Worm (Caenorhabditis elegans): ENCODE data around the gene srz-15.

srz-15 gene

DNA sequence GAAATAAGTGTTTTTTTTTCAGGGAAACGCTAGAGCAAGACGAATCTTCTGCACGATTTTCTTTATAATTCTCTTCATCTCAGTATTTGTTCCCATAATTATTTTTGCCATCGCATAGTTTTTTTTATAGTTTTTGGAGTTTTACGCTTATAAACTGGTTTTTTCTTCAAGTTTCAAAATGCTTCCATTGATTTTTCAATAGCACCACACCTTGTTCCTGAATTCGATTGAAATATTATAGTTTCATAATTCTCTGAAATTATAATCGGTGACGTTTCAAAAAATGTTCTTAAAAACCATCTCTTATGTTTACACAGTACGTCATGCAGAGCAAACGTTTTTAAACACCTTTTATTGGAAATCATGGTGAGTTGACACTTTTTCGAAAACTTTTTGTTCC, 22.4 kb upstream of the srz-15 start, which contains the start of gene K08D8.12:
Gene K08D8.12, plus strand, starts transcription at position 301 of the 400 bp plus-strand sequence.
- TF ChIP-seq nhr-85 (tag): peak; percentile 6
- TF ChIP-seq lsy-2 (tag; optimal IDR thresholded peaks at IDR 0.05): no peak

DNA sequence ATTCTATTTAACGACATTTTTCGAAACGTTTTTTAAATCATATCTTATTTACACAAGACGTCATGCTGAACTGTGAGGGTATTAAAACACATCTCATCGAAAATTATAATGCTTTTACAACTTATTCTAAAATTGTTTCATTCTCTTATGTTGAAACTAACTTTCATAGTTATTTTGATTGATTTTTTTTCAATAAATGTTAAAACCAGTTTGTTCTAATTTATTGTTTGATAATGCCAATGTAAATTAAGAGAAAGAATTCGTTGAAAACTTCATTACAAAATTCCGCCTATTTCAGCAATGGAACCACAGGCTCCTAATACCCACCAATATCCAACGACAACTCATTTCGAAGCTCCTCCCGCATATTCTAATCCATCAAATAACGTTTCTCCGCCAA, 20.6 kb upstream of the srz-15 start, which contains the start of gene K08D8.11:
Gene K08D8.11, plus strand, starts transcription at position 301 of the 400 bp plus-strand sequence.
- TF ChIP-seq fkh-8 (tag; optimal IDR thresholded peaks at IDR 0.05) (no peak), hpl-2 (GFP tag; optimal IDR thresholded peaks at IDR 0.05) (no peak), pax-3 (tag; optimal IDR thresholded peaks at IDR 0.05) (no peak), hlh-4 (tag; optimal IDR thresholded peaks at IDR 0.05) (no peak), ceh-82 (tag; optimal IDR thresholded peaks at IDR 0.05) (no peak), vab-15 (tag; optimal IDR thresholded peaks at IDR 0.05) (no peak), lin-14 (GFP tag; optimal IDR thresholded peaks at IDR 0.05) (no peak), irx-1 (tag; optimal IDR thresholded peaks at IDR 0.05) (no peak), egl-27 (tag; optimal IDR thresholded peaks at IDR 0.05) (no peak), lin-15B (tag; optimal IDR thresholded peaks at IDR 0.05) (no peak), swsn-7 (tag; optimal IDR thresholded peaks at IDR 0.05) (no peak)

DNA sequence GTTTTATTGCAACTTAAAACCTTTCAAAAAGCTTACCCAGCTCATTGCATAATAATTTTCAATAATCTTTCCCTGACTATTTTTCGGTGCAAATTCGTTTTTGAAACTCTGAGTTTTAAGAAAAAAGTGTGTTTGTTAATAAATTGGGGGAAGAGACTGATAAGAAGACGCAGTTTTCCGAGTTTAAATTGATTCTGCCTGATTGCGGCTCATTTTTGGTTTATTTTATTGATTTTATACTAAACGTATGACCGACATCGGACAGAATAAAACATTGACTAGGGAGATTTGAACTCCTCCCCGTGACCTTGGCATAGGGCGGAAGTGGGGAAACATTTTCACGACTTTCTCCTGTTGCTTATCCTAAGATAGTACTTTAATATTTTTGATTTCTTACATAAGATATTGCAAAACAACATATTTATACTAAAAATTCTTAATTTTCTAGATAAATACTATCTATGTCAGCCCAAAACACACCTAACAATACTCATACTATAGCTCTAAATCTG, 19.2 kb upstream of the srz-15 start, which contains the start of gene K08D8.7:
Gene K08D8.7, plus strand, starts transcription at position 462 of the 512 bp plus-strand sequence.
- peak in 1 of 2 experiments; percentile 24 for TF ChIP-seq lin-35 (GFP tag; optimal IDR thresholded peaks at IDR 0.05)
- TF ChIP-seq elt-2 (tag; optimal IDR thresholded peaks at IDR 0.05): peak; percentile 58
- no peak for TF ChIP-seq fkh-4 (tag; optimal IDR thresholded peaks at IDR 0.05; ENCODE audit: borderline replicate concordance)
- no peak for TF ChIP-seq F16B12.6 (tag; optimal IDR thresholded peaks at IDR 0.05)

DNA sequence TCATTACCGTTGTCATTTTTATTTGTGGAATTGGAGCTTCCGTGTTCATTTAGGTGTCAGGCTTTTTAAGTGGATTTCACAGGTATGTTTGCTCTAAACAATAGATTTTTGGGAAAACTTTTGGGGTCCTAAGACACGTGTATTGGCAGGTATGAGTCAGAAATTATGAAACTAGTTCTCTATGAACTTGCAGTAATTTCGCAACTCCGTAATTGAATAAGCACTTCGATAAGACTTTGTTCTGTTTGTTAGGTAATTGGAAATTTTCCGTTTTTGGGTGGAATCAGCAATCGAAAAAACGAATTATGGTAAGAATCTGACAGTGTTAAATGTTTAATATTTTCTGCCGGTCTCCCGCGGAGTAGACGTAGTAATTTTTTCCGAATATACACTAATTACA, 18.4 kb upstream of the srz-15 start:
- TF ChIP-seq hlh-4 (tag; optimal IDR thresholded peaks at IDR 0.05) (no peak), ceh-88 (GFP tag; IDR thresholded peaks at IDR 0.05) (no peak), nhr-28 (tag; optimal IDR thresholded peaks at IDR 0.05) (no peak), nhr-76 (tag; optimal IDR thresholded peaks at IDR 0.05) (no peak), skn-1 (tag; optimal IDR thresholded peaks at IDR 0.05) (no peak), aly-2 (tag; optimal IDR thresholded peaks at IDR 0.05) (no peak), swsn-7 (tag; optimal IDR thresholded peaks at IDR 0.05) (no peak), unc-30 (tag; optimal IDR thresholded peaks at IDR 0.05) (no peak), mep-1 (tag; optimal IDR thresholded peaks at IDR 0.05) (no peak), egl-27 (tag; optimal IDR thresholded peaks at IDR 0.05) (no peak)

DNA sequence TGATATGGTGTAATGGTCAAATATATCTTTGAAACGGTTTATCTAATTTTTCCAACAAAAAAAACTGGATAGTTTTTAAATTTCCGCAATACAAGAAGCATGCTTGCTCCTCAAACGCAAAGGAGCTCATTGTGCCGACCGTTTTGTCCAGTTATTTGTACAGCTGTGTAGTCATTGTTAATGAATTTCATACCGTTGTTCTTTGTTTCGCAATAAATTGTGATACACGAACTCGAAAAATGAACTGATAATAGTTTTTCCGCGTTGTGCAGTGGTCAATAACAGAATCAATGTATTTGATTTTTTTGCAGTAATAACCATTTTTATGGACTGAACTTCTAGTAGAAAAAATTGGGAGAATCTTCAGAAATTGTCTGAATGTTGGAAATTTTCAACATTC, 16.8 kb upstream of the srz-15 start:
- no peak for TF ChIP-seq ceh-82 (tag; optimal IDR thresholded peaks at IDR 0.05)
- no peak for TF ChIP-seq efl-1 (optimal IDR thresholded peaks at IDR 0.05)
- peak in 1 of 2 experiments; percentile 81 for TF ChIP-seq efl-1 (GFP tag; optimal IDR thresholded peaks at IDR 0.05 in 1 of 2)
- TF ChIP-seq elt-2 (tag; optimal IDR thresholded peaks at IDR 0.05): peak; percentile 4

DNA sequence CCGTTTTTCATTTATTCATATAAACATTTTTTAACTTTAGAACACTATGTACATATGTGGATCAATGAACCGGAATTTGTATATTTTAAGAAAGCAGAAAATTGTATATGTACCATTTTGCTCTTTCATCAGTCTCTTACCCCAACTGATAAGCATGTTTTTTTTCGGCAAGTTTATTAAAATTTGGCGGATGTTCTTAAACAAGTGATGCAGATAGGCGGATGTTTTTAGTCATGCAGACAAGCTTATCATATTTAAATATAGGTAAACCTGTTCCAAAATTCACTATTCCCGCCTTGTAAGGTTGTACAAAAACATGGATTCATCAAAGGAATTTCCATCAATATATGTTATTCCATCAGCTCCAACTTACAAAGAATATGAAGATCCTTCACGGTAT, 16.2 kb upstream of the srz-15 start, which contains the start of gene K08D8.9:
Gene K08D8.9, plus strand, starts transcription at position 301 of the 400 bp plus-strand sequence.
- no peak for TF ChIP-seq C04F5.9 (tag; optimal IDR thresholded peaks at IDR 0.05)
- no peak for TF ChIP-seq lin-14 (GFP tag; optimal IDR thresholded peaks at IDR 0.05)
- TF ChIP-seq nhr-76 (tag; optimal IDR thresholded peaks at IDR 0.05): no peak
- no peak for TF ChIP-seq egl-27 (tag; optimal IDR thresholded peaks at IDR 0.05)
- no peak for TF ChIP-seq ceh-63 (GFP tag; optimal IDR thresholded peaks at IDR 0.05)
- no peak for TF ChIP-seq ztf-4 (tag; optimal IDR thresholded peaks at IDR 0.05)
- TF ChIP-seq nhr-237 (tag; optimal IDR thresholded peaks at IDR 0.05): no peak
- no peak for TF ChIP-seq rnt-1 (tag; optimal IDR thresholded peaks at IDR 0.05)

DNA sequence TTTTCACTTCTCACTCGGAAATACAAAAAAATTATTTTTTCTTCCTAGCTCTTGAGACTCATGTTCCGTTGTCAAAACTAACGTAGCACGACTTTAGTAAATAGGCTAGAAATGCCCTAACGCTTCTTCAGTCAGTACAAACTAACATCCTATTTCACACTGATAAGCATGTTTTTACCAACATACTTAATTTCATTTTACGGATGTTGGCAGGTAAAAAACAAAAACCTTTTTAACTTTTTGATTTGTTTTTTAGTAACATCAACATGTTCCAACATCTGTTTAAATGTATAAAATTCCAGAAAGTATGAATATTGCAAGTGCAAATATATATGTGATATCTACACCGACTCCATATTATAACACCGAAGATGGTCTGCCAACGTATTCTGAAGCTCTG, 15.3 kb upstream of the srz-15 start, which contains the start of gene K08D8.10:
Gene K08D8.10, plus strand, starts transcription at position 301 of the 400 bp plus-strand sequence.
- TF ChIP-seq fkh-4 (tag; optimal IDR thresholded peaks at IDR 0.05; ENCODE audit: borderline replicate concordance): no peak
- TF ChIP-seq dpl-1 (GFP tag; optimal IDR thresholded peaks at IDR 0.05): no peak
- no peak for TF ChIP-seq fkh-8 (tag; optimal IDR thresholded peaks at IDR 0.05)
- TF ChIP-seq alr-1 (tag; optimal IDR thresholded peaks at IDR 0.05; ENCODE audit: borderline replicate concordance): no peak
- TF ChIP-seq nhr-28 (tag; optimal IDR thresholded peaks at IDR 0.05): no peak
- TF ChIP-seq Y116A8C.19 (tag; optimal IDR thresholded peaks at IDR 0.05; ENCODE audit: borderline replicate concordance): no peak
- TF ChIP-seq pax-3 (tag; optimal IDR thresholded peaks at IDR 0.05): no peak
- TF ChIP-seq snu-23 (GFP tag; optimal IDR thresholded peaks at IDR 0.05): no peak
- TF ChIP-seq ceh-88 (GFP tag; IDR thresholded peaks at IDR 0.05): no peak
- no peak for TF ChIP-seq nhr-19 (GFP tag; conservative IDR thresholded peaks at IDR 0.05)
- no peak for TF ChIP-seq hlh-17 (GFP tag; optimal IDR thresholded peaks at IDR 0.05; ENCODE audit: borderline replicate concordance)
- TF ChIP-seq ceh-8 (GFP tag; optimal IDR thresholded peaks at IDR 0.05): no peak
- TF ChIP-seq nhr-84 (tag; optimal IDR thresholded peaks at IDR 0.05): no peak
- TF ChIP-seq blmp-1 (tag; optimal IDR thresholded peaks at IDR 0.05): no peak
- TF ChIP-seq unc-98 (GFP tag; IDR thresholded peaks at IDR 0.05): no peak
- TF ChIP-seq nhr-85 (tag): no peak

All from whole organism, L1 larva.